Worm (Caenorhabditis elegans): ENCODE measurements around the gene Y38H8A.12.

ce11 chrIV:13482469-13482868 lies 21.7 kb upstream of the Y38H8A.12 start, which contains the start of gene Y38H8A.1:
- no peak for TF ChIP-seq nhr-28 (tag; optimal IDR thresholded peaks at IDR 0.05)
- no peak for TF ChIP-seq snpc-4 (tag; optimal IDR thresholded peaks at IDR 0.05)
- no peak for TF ChIP-seq zag-1 (tag; optimal IDR thresholded peaks at IDR 0.05)
- no peak for TF ChIP-seq unc-62 (GFP tag; optimal IDR thresholded peaks at IDR 0.05)
- TF ChIP-seq ceh-9 (tag; optimal IDR thresholded peaks at IDR 0.05), result no peak
- no peak for TF ChIP-seq egl-27 (tag; optimal IDR thresholded peaks at IDR 0.05)
- TF ChIP-seq ceh-16 (tag; optimal IDR thresholded peaks at IDR 0.05), result no peak
